Worm (Caenorhabditis elegans) whole organism, L4 larva: ENCODE results near the gene scl-6.

ENCODE experiments used
- D1046.2 ChIP-seq: fragments of 200-800 bp; sonication (Bioruptor generic); IDR thresholded peaks from 2 replicates; pipeline ENCODE4 v1.3.6; 2022; ENCODE audit warnings: missing genetic modification characterization, missing compliant biosample characterization
- F37D6.2 ChIP-seq: sonication (generic microtip); optimal IDR thresholded peaks from 2 replicates; lab custom pipeline; 2016; ENCODE audit warnings: mild to moderate bottlenecking, missing genetic modification characterization, missing compliant biosample characterization
- F44E2.7 ChIP-seq: fragments of 200-800 bp; sonication (Bioruptor generic); IDR thresholded peaks from 2 replicates; pipeline ENCODE4 v2.1.2; 2022; ENCODE audit warnings: missing genetic modification characterization, missing compliant biosample characterization
- R02D3.7 ChIP-seq: fragments of 150-350 bp; sonication (generic microtip); optimal IDR thresholded peaks from 3 replicates; lab custom pipeline; 2014; ENCODE audit warnings: missing biosample characterization, missing genetic modification characterization
- T26A8.4 ChIP-seq: fragments of 200-800 bp; sonication (Bioruptor generic); IDR thresholded peaks from 2 replicates; pipeline ENCODE4 v1.3.6; 2022; ENCODE audit warnings: missing genetic modification characterization, missing compliant biosample characterization
- Y105C5A.15 ChIP-seq: fragments of 200-800 bp; sonication (Bioruptor generic); IDR thresholded peaks from 2 replicates; pipeline ENCODE4 v1.3.6; 2022; ENCODE audit warnings: missing genetic modification characterization, missing compliant biosample characterization
- Y75B8A.6 ChIP-seq: fragments of 200-800 bp; sonication (Bioruptor generic); IDR thresholded peaks from 2 replicates; pipeline ENCODE4 v1.3.6; 2022; ENCODE audit warnings: missing genetic modification reagents, missing genetic modification characterization, missing compliant biosample characterization
- aha-1 ChIP-seq: fragments of 150-350 bp; peaks from one replicate; lab custom pipeline; 2014; ENCODE audit warnings: missing biosample characterization, missing genetic modification characterization
- ceh-20 ChIP-seq: fragments of 200-800 bp; sonication (Bioruptor generic); IDR thresholded peaks from 2 replicates; pipeline ENCODE4 v1.3.6; 2022; ENCODE audit warnings: missing genetic modification reagents, missing genetic modification characterization, missing compliant biosample characterization
- ceh-32 ChIP-seq: sonication (generic microtip); optimal IDR thresholded peaks from 2 replicates; lab custom pipeline; 2016; ENCODE audit warnings: mild to moderate bottlenecking, missing genetic modification characterization, missing compliant biosample characterization; ENCODE audit not compliant: poor library complexity
- ceh-62 ChIP-seq: sonication (generic microtip); optimal IDR thresholded peaks from 2 replicates; lab custom pipeline; 2017; ENCODE audit warnings: missing biosample characterization, missing genetic modification characterization
- ceh-82 ChIP-seq: sonication (generic microtip); optimal IDR thresholded peaks from 2 replicates; lab custom pipeline; 2017; ENCODE audit warnings: missing biosample characterization, missing genetic modification characterization
- ces-1 ChIP-seq: fragments of 150-350 bp; sonication (generic microtip); optimal IDR thresholded peaks from 4 replicates; lab custom pipeline; 2014; ENCODE audit warnings: missing biosample characterization, missing genetic modification reagents, missing genetic modification characterization
- cey-2 ChIP-seq: sonication (generic microtip); optimal IDR thresholded peaks from 3 replicates; lab custom pipeline; 2017; ENCODE audit warnings: missing genetic modification characterization, mild to moderate bottlenecking, missing compliant biosample characterization, antibody characterized with exemption, borderline replicate concordance; ENCODE audit not compliant: insufficient read depth
- ctbp-1 ChIP-seq: fragments of 200-800 bp; sonication (Bioruptor generic); IDR thresholded peaks from 2 replicates; pipeline ENCODE4 v1.3.6; 2022; ENCODE audit warnings: missing genetic modification reagents, missing genetic modification characterization, missing compliant biosample characterization
- daf-16 ChIP-seq, 3 experiments: sonication (generic microtip); optimal IDR thresholded peaks; 2 replicates each; lab custom pipeline; 2016 to 2017; ENCODE audit warnings: missing genetic modification characterization in 3 of 3, missing genetic modification reagents in 3 of 3, mild to moderate bottlenecking in 2 of 3, missing compliant biosample characterization in 2 of 3, missing biosample characterization in 1 of 3, moderate library complexity in 1 of 3
- daf-19 ChIP-seq: fragments of 200-800 bp; sonication (Bioruptor generic); conservative IDR thresholded peaks from 2 replicates; pipeline ENCODE4 v1.3.6; 2022; ENCODE audit warnings: missing genetic modification characterization, missing compliant biosample characterization
- egl-43 ChIP-seq: fragments of 200-800 bp; sonication (Bioruptor generic); IDR thresholded peaks from 2 replicates; pipeline ENCODE4 v1.3.6; 2022; ENCODE audit warnings: missing genetic modification reagents, missing genetic modification characterization, missing compliant biosample characterization
- fos-1 ChIP-seq: fragments of 150-350 bp; optimal IDR thresholded peaks from 2 replicates; lab custom pipeline; 2014; ENCODE audit warnings: missing biosample characterization, missing genetic modification characterization
- hif-1 ChIP-seq, 2 experiments: sonication (generic microtip); optimal IDR thresholded peaks; 2 replicates each; lab custom pipeline; 2016 to 2017; ENCODE audit warnings: missing compliant biosample characterization in 2 of 2, missing genetic modification characterization in 2 of 2, missing genetic modification reagents in 2 of 2, missing genotype in 2 of 2, mild to moderate bottlenecking in 1 of 2
- hlh-30 ChIP-seq: sonication (generic microtip); optimal IDR thresholded peaks from 2 replicates; lab custom pipeline; 2017; ENCODE audit warnings: antibody characterized with exemption, mild to moderate bottlenecking, missing genetic modification characterization, missing compliant biosample characterization; ENCODE audit not compliant: insufficient read depth
- hmg-1.1 ChIP-seq: fragments of 200-800 bp; sonication (Bioruptor generic); IDR thresholded peaks from 2 replicates; pipeline ENCODE4 v1.3.6; 2022; ENCODE audit warnings: missing genetic modification reagents, missing genetic modification characterization, missing compliant biosample characterization
- lin-29 ChIP-seq: fragments of 200-800 bp; sonication (Bioruptor generic); IDR thresholded peaks from 2 replicates; pipeline ENCODE4 v1.3.6; 2022; ENCODE audit warnings: missing genetic modification reagents, missing genetic modification characterization, missing compliant biosample characterization
- lsy-2 ChIP-seq, 2 experiments: fragments of 150-350 bp in 1 of 2; sonication (generic microtip) in 1 of 2; optimal IDR thresholded peaks; 2 replicates each; lab custom pipeline; 2014 to 2017; ENCODE audit warnings: missing biosample characterization in 2 of 2, missing genetic modification characterization in 2 of 2
- madf-5 ChIP-seq, 2 experiments: fragments of 200-800 bp; sonication (Bioruptor generic); IDR thresholded peaks; 2 replicates each; pipeline ENCODE4 v1.3.6; 2022; ENCODE audit warnings: missing compliant biosample characterization in 2 of 2, missing genetic modification characterization in 2 of 2
- mdl-1 ChIP-seq, 2 experiments: fragments of 150-350 bp in 1 of 2; sonication (generic microtip) in 1 of 2; optimal IDR thresholded peaks; 2 replicates each; lab custom pipeline; 2014 to 2017; ENCODE audit warnings: missing biosample characterization in 2 of 2, missing genetic modification characterization in 2 of 2
- mep-1 ChIP-seq: fragments of 150-350 bp; sonication (generic microtip); optimal IDR thresholded peaks from 3 replicates; lab custom pipeline; 2014; ENCODE audit warnings: missing biosample characterization, missing genetic modification characterization
- mes-2 ChIP-seq: sonication (generic microtip); optimal IDR thresholded peaks from 2 replicates; lab custom pipeline; 2016; ENCODE audit warnings: missing genotype, mild to moderate bottlenecking, missing genetic modification characterization, missing compliant biosample characterization; ENCODE audit not compliant: poor library complexity, severe bottlenecking
- mxl-3 ChIP-seq: fragments of 200-800 bp; sonication (Bioruptor generic); optimal IDR thresholded peaks from 2 replicates; lab custom pipeline; 2018; ENCODE audit warnings: mild to moderate bottlenecking, missing genetic modification characterization, missing compliant biosample characterization
- nhr-6 ChIP-seq: fragments of 150-350 bp; optimal IDR thresholded peaks from 2 replicates; lab custom pipeline; 2014; ENCODE audit warnings: missing biosample characterization, missing genetic modification characterization
- php-3 ChIP-seq: fragments of 200-800 bp; sonication (Bioruptor generic); IDR thresholded peaks from 2 replicates; pipeline ENCODE4 v1.3.6; 2022; ENCODE audit warnings: missing genetic modification reagents, missing genetic modification characterization, missing compliant biosample characterization
- pqm-1 ChIP-seq: sonication (generic microtip); optimal IDR thresholded peaks from 2 replicates; lab custom pipeline; 2017; ENCODE audit warnings: missing biosample characterization, missing genetic modification characterization
- rbr-2 ChIP-seq: sonication (generic microtip); optimal IDR thresholded peaks from 2 replicates; lab custom pipeline; 2016; ENCODE audit warnings: missing genotype, missing genetic modification characterization, missing compliant biosample characterization
- saeg-2 ChIP-seq: fragments of 200-800 bp; sonication (Bioruptor generic); IDR thresholded peaks from 2 replicates; pipeline ENCODE4 v1.3.6; 2022; ENCODE audit warnings: missing genetic modification reagents, missing genetic modification characterization, missing compliant biosample characterization
- set-16 ChIP-seq: fragments of 200-800 bp; sonication (Bioruptor generic); IDR thresholded peaks from 2 replicates; pipeline ENCODE4 v1.3.6; 2022; ENCODE audit warnings: missing genetic modification reagents, missing genetic modification characterization, missing compliant biosample characterization
- snpc-4 ChIP-seq: fragments of 150-350 bp; optimal IDR thresholded peaks from 2 replicates; lab custom pipeline; 2014; ENCODE audit warnings: missing biosample characterization, missing genetic modification characterization
- tra-1 ChIP-seq: fragments of 200-800 bp; sonication (Bioruptor generic); IDR thresholded peaks from 2 replicates; pipeline ENCODE4 v1.3.6; 2022; ENCODE audit warnings: missing genetic modification reagents, missing genetic modification characterization, missing compliant biosample characterization
- unc-130 ChIP-seq: sonication (generic microtip); optimal IDR thresholded peaks from 2 replicates; lab custom pipeline; 2016; ENCODE audit warnings: missing genetic modification reagents, missing genetic modification characterization, missing compliant biosample characterization
- unc-62 ChIP-seq, 3 experiments: fragments of 150-350 bp in 1 of 3; sonication (generic microtip); optimal IDR thresholded peaks in 2 of 3; peaks in 1 of 3; 1 replicate in 1 of 3; 2 replicates in 2 of 3; lab custom pipeline; 2014 to 2017; ENCODE audit warnings: missing biosample characterization in 3 of 3, missing genetic modification characterization in 3 of 3, missing genetic modification reagents in 3 of 3, missing genotype in 1 of 3
- vab-7 ChIP-seq: fragments of 200-800 bp; sonication (Bioruptor generic); IDR thresholded peaks from 2 replicates; pipeline ENCODE4 v1.3.6; 2022; ENCODE audit warnings: missing genetic modification reagents, missing genetic modification characterization, missing compliant biosample characterization
- zfp-3 ChIP-seq: fragments of 200-800 bp; sonication (Bioruptor generic); conservative IDR thresholded peaks from 2 replicates; pipeline ENCODE4 v1.3.6; 2022; ENCODE audit warnings: missing genetic modification reagents, missing genetic modification characterization, missing compliant biosample characterization
- zip-2 ChIP-seq: fragments of 150-350 bp; optimal IDR thresholded peaks from 2 replicates; lab custom pipeline; 2014; ENCODE audit warnings: missing biosample characterization, missing genetic modification characterization
- ztf-7 ChIP-seq: fragments of 150-350 bp; optimal IDR thresholded peaks from 2 replicates; lab custom pipeline; 2014; ENCODE audit warnings: missing biosample characterization, missing genetic modification characterization

The scl-6 gene

DNA sequence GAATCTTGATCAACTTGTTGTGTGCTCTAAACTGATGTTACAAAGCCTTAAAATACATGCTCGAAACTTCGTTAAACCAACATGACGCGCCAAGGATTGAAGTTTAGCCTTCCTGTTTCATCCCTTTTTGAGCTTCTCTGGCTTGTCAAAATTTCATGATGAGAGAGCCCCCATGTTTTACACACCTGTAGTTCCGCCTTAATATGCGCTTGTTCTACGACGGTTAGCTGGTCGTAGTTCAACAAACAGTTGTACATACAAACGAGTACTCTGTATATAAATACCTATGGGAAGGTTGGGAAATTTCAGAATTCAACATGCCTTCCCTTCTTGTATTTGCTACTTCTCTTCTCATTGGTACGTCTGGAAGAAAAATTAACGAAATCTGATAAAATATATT, at the start of gene scl-6:
scl-6 (plus strand) TSS at position 301 of the 400 bp plus-strand sequence.
- TF ChIP-seq unc-130 = no peak
- no peak for TF ChIP-seq mxl-3
- TF ChIP-seq zip-2 (tag; lab: Kevin White, UChicago) = no peak
- no peak for TF ChIP-seq snpc-4 (tag; lab: Kevin White, UChicago)
- TF ChIP-seq R02D3.7 = no peak
- TF ChIP-seq php-3 (GFP tag; lab: Robert Waterston, UW) = no peak
- TF ChIP-seq nhr-6 = no peak
- no peak for TF ChIP-seq F44E2.7 (GFP tag; lab: Robert Waterston, UW)
- TF ChIP-seq daf-19 (GFP tag; lab: Robert Waterston, UW) = no peak
- no peak for TF ChIP-seq saeg-2 (GFP tag; lab: Robert Waterston, UW)
- no peak for TF ChIP-seq tra-1 (GFP tag; lab: Robert Waterston, UW)
- no peak for TF ChIP-seq ceh-20
- no peak for TF ChIP-seq daf-16 (GFP tag; optimal IDR thresholded peaks at IDR 0.05; lab: Kevin White, UChicago)
- TF ChIP-seq daf-16 (tag; optimal IDR thresholded peaks at IDR 0.05; lab: Kevin White, UChicago) = no peak
- TF ChIP-seq pqm-1 = no peak
- TF ChIP-seq cey-2 (tag; lab: Kevin White, UChicago) = no peak
- TF ChIP-seq zfp-3 (GFP tag; lab: Robert Waterston, UW) = no peak
- TF ChIP-seq Y105C5A.15 (GFP tag; lab: Robert Waterston, UW) = no peak

DNA sequence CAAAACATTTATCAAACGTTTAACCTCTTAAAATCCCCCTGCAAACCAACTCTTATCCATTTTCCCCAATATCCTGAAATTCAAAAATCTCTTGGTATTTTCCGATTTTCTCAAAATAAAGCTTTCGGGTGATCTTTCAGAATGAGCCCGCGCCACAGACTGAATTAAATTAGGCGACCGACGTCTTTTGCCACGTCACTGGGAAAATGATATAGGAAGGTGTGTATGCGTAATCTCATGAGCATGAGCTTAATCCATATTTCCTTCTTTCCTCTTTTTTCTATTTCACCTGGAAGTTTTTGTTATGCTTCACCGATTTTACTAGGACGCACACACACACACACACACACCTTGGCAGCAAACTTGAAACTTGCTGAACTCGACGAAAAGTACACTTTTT, 47.5 kb upstream of the scl-6 start:
- TF ChIP-seq aha-1 (tag; lab: Kevin White, UChicago) (peak; percentile 70), nhr-6 (no peak), ceh-62 (tag; lab: Kevin White, UChicago) (no peak)
- TF ChIP-seq, all 104 proteins: peak for 1

DNA sequence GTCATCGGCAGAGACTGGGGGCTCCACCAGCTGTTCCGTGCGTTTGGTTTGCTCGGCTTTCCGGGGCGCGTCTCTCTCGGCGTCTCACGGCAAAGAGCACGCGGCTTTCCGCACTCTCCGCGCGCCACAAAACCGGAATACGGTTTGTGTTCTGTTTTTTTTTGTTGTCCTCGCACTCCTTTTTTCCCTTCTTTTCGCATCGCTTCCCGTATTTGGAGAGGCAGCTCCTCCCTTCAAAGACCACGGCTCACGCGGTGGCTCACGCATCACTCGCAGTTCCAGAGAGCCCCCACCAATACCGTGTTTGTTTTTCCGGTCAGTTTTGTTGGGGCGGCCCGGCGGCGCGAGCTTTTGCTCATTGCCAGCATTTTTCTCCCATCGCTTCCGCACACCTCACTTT, 45.7 kb upstream of the scl-6 start:
- TF ChIP-seq egl-43 (GFP tag; lab: Robert Waterston, UW) (0 out of 2 replicates have a peak, but pooled peaks have one; percentile 26), ces-1 (GFP tag; lab: Kevin White, UChicago) (no peak), set-16 (GFP tag; lab: Robert Waterston, UW) (peak; percentile 83), hmg-1.1 (GFP tag; lab: Robert Waterston, UW) (0 out of 2 replicates have a peak, but pooled peaks have one; percentile 12), aha-1 (tag; lab: Kevin White, UChicago) (peak; percentile 63), hif-1 (tag; optimal IDR thresholded peaks at IDR 0.05; lab: Kevin White, UChicago) (no peak), fos-1 (no peak), ceh-62 (tag; lab: Kevin White, UChicago) (no peak), ceh-32 (tag; lab: Kevin White, UChicago) (no peak)

DNA sequence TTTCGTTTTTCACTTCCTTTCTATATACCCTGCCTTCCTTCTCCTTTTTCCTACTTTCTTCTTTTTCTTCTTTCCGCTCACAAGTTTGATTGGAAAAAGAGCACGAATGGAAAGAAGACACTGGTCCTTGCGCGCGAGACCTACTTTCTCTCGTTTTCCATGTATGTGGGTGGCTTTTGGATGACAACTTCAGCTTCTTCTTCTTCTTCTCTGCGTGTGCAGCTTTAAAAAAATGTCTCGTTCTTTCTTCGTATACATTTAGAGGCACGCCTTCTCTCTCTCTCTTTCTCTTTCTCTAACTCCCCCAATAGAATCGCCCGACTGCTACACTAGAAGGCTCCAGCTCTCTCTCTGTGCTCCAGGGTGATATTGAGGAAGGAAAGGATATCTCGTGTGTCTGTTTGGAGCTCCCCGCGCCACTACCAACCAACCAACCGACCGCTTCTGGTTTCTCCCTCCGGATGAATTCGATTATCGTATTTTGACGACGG, 42.7 kb upstream of the scl-6 start:
- TF ChIP-seq ces-1 (GFP tag; lab: Kevin White, UChicago) (peak; percentile 14), D1046.2 (GFP tag; lab: Robert Waterston, UW) (no peak), hmg-1.1 (GFP tag; lab: Robert Waterston, UW) (peak; percentile 46; the same call in 1 of the 2 replicates), hif-1 (tag; optimal IDR thresholded peaks at IDR 0.05; lab: Kevin White, UChicago) (peak in 1 of 2 experiments; percentile 29), set-16 (GFP tag; lab: Robert Waterston, UW) (peak; percentile 42; the same call in 1 of the 2 replicates), R02D3.7 (no peak), mep-1 (tag; lab: Kevin White, UChicago) (peak; percentile 61), F37D6.2 (tag; lab: Kevin White, UChicago) (peak; percentile 11), ceh-82 (no peak), aha-1 (tag; lab: Kevin White, UChicago) (peak; percentile 90), Y105C5A.15 (GFP tag; lab: Robert Waterston, UW) (no peak), Y75B8A.6 (no peak), ctbp-1 (GFP tag; lab: Robert Waterston, UW) (0 out of 2 replicates have a peak, but pooled peaks have one; percentile 33), mdl-1 (tag; optimal IDR thresholded peaks at IDR 0.05; lab: Kevin White, UChicago) (peak in 1 of 2 experiments; percentile 62), vab-7 (GFP tag; lab: Robert Waterston, UW) (no peak), mes-2 (peak; percentile 32), unc-62 (GFP tag; optimal IDR thresholded peaks at IDR 0.05 in 1 of 2; lab: Kevin White, UChicago) (peak in 1 of 2 experiments; percentile 57), unc-62 (tag; optimal IDR thresholded peaks at IDR 0.05; lab: Kevin White, UChicago) (no peak), ztf-7 (tag; lab: Kevin White, UChicago) (no peak), hlh-30 (tag; lab: Kevin White, UChicago) (peak; percentile 17), lsy-2 (tag; optimal IDR thresholded peaks at IDR 0.05; lab: Kevin White, UChicago) (peak; percentile 30 to 57), egl-43 (GFP tag; lab: Robert Waterston, UW) (no peak), madf-5 (GFP tag; IDR thresholded peaks at IDR 0.05; lab: Robert Waterston, UW) (no peak), T26A8.4 (no peak), rbr-2 (tag; lab: Kevin White, UChicago) (peak; percentile 29), lin-29 (GFP tag; lab: Robert Waterston, UW) (no peak)
